Worm (Caenorhabditis elegans): Measurements from ENCODE around the gene cdk-12.

The cdk-12 gene

ce11 chrIII:4390421-4390820 lies 57.6 kb downstream of the cdk-12 start:
- no peak for TF ChIP-seq him-1 (tag; optimal IDR thresholded peaks at IDR 0.05)
- TF ChIP-seq W03F9.2 (tag; optimal IDR thresholded peaks at IDR 0.05), result no peak
- TF ChIP-seq dao-5 (tag; optimal IDR thresholded peaks at IDR 0.05), result no peak

- TF ChIP-seq dao-5 (tag; optimal IDR thresholded peaks at IDR 0.05), result no peak
- TF ChIP-seq W03F9.2 (tag; optimal IDR thresholded peaks at IDR 0.05), result no peak
- TF ChIP-seq him-1 (tag; optimal IDR thresholded peaks at IDR 0.05), result no peak
Observed at ce11 chrIII:4391319-4391718, 58.5 kb downstream of the cdk-12 start.
